Worm (Caenorhabditis elegans) whole organism, midembryonic: ENCODE measurements around the gene F08H9.2.

Source experiments
- T22C8.4 ChIP-seq: fragments of 200-800 bp; sonication (Bioruptor generic); IDR thresholded peaks from 2 replicates; pipeline ENCODE4 v1.3.6; 2022; ENCODE audit warnings: missing genetic modification characterization, missing compliant biosample characterization
- cog-1 ChIP-seq: sonication (generic microtip); optimal IDR thresholded peaks from 2 replicates; lab custom pipeline; 2016; ENCODE audit warnings: missing genetic modification characterization, missing compliant biosample characterization
- flt-1 ChIP-seq: fragments of 200-800 bp; sonication (Bioruptor generic); IDR thresholded peaks from 2 replicates; pipeline ENCODE4 v1.3.6; 2022; ENCODE audit warnings: missing genetic modification characterization, missing compliant biosample characterization
- klf-2 ChIP-seq: fragments of 200-800 bp; sonication (Bioruptor generic); conservative IDR thresholded peaks from 2 replicates; pipeline ENCODE4 v1.3.6; 2022; ENCODE audit warnings: missing genetic modification reagents, missing genetic modification characterization, missing compliant biosample characterization
- med-1 ChIP-seq: sonication (generic microtip); optimal IDR thresholded peaks from 2 replicates; lab custom pipeline; 2017; ENCODE audit warnings: missing genetic modification characterization, mild to moderate bottlenecking, missing compliant biosample characterization, antibody characterized with exemption, missing genetic modification reagents; ENCODE audit not compliant: insufficient read depth
- ref-1 ChIP-seq: fragments of 200-800 bp; sonication (Bioruptor generic); conservative IDR thresholded peaks from 2 replicates; pipeline ENCODE4 v1.3.6; 2022; ENCODE audit warnings: missing genetic modification reagents, missing genetic modification characterization, missing compliant biosample characterization
- tab-1 ChIP-seq: fragments of 200-800 bp; sonication (Bioruptor generic); IDR thresholded peaks from 2 replicates; pipeline ENCODE4 v1.3.6; 2022; ENCODE audit warnings: missing genetic modification characterization, missing compliant biosample characterization
- ztf-23 ChIP-seq: fragments of 200-800 bp; sonication (Bioruptor generic); IDR thresholded peaks from 2 replicates; pipeline ENCODE4 v1.3.6; 2022; ENCODE audit warnings: missing genetic modification reagents, missing genetic modification characterization, missing compliant biosample characterization
- ztf-29 ChIP-seq: fragments of 200-800 bp; sonication (Bioruptor generic); IDR thresholded peaks from 2 replicates; pipeline ENCODE4 v1.3.6; 2022; ENCODE audit warnings: missing genetic modification reagents, missing genetic modification characterization, missing compliant biosample characterization

Gene F08H9.2

DNA sequence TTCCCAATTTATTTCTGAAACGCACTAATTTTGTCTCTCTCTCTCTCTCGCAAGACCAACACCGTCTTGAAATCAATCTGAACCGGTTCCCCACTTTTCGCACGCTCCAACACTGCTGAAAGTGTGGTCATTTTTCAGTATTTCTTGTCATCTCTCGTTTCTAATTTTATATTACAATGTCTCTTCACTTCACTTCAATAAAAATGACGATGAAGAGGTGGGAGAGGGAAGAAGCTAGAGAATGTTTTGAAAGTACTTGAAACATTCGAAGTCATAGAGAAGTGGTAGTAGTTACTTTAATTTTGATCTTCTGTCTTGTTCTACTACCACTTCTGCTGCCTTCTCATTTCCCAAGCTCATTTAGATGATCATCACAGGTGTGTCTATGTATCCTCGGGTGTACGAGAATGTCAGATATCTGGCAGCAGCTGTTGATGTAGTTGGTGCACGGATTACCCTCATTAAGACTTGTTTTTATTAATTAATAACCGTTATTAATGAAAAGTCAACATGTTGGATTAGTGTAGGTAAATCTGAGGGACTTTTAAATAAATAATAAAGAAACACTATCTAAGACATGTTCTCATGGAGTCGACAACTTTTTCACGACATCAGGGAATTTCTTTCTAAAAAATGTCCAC lies 22.2 kb upstream of the F08H9.2 start:
- no peak for TF ChIP-seq ztf-23 (GFP tag; lab: Robert Waterston, UW)
- TF ChIP-seq med-1 (GFP tag; lab: Kevin White, UChicago) = no peak
- no peak for TF ChIP-seq tab-1 (GFP tag; lab: Robert Waterston, UW)
- TF ChIP-seq cog-1 (tag; lab: Kevin White, UChicago) = no peak
- no peak for TF ChIP-seq ref-1 (GFP tag; lab: Robert Waterston, UW)

ce11 chrV:14439236-14439635 lies 21.2 kb upstream of the F08H9.2 start:
- no peak for TF ChIP-seq cog-1 (tag; lab: Kevin White, UChicago)
- TF ChIP-seq ztf-23 (GFP tag; lab: Robert Waterston, UW) = no peak
- no peak for TF ChIP-seq T22C8.4 (GFP tag; lab: Robert Waterston, UW)
- no peak for TF ChIP-seq med-1 (GFP tag; lab: Kevin White, UChicago)
- TF ChIP-seq flt-1 (GFP tag; lab: Robert Waterston, UW) = no peak
- no peak for TF ChIP-seq ztf-29 (GFP tag; lab: Robert Waterston, UW)
- no peak for TF ChIP-seq klf-2 (GFP tag; lab: Robert Waterston, UW)
- TF ChIP-seq tab-1 (GFP tag; lab: Robert Waterston, UW) = no peak
- no peak for TF ChIP-seq ref-1 (GFP tag; lab: Robert Waterston, UW)

DNA sequence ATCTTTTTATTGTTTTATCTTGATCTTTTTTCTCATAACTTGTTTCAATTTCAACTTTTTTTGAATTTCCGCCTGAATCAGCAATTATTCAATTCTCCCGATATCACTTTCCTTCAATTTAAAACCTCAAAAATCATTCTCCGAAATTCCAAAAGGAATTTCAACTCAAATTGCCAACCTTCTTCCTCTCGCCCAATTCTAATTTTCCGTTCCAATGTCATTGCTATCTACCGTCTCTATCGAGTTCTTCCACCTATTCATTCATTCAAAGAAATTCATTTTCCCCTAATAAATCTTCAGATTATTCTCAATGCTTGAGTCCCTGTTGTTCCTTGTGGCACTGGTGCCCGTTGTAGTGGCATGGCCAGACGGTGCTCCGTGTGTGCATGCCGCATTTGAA lies 19.6 kb upstream of the F08H9.2 start, which contains the start of gene F23B12.4:
TSS of gene F23B12.4 (plus strand) at position 301 of the 400 bp plus-strand sequence.
- TF ChIP-seq med-1 (GFP tag; lab: Kevin White, UChicago) (no peak), klf-2 (GFP tag; lab: Robert Waterston, UW) (no peak), flt-1 (GFP tag; lab: Robert Waterston, UW) (no peak), ztf-23 (GFP tag; lab: Robert Waterston, UW) (no peak), T22C8.4 (GFP tag; lab: Robert Waterston, UW) (no peak)

DNA sequence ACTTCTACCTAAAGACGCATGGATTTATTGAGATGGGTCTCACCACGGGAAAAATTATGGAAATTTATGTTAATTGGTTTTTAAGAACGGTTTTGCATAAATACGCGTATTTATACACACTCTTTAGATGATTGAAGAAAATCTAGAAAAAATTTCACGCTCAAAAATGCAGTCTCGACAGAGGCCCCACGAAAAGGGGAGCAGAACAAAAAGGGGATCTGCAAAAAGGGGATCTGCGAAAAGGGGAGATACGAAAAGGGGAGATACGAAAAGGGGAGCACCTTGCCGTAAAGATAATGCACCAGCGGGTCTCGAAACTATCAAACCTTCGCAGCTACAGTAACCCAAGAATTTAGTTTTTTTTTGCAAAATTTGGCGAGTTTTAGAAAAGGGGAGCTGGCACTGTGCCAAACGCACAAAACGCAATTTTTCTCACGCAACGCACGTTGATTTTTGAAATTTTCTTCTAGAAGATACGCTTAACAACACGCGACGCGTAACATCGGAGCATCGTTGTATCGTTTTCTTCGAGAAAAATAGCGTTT lies 16.9 kb upstream of the F08H9.2 start:
- TF ChIP-seq ztf-23 (GFP tag; lab: Robert Waterston, UW) (peak; percentile 63), tab-1 (GFP tag; lab: Robert Waterston, UW) (0 out of 2 replicates have a peak, but pooled peaks have one; percentile 14)

DNA sequence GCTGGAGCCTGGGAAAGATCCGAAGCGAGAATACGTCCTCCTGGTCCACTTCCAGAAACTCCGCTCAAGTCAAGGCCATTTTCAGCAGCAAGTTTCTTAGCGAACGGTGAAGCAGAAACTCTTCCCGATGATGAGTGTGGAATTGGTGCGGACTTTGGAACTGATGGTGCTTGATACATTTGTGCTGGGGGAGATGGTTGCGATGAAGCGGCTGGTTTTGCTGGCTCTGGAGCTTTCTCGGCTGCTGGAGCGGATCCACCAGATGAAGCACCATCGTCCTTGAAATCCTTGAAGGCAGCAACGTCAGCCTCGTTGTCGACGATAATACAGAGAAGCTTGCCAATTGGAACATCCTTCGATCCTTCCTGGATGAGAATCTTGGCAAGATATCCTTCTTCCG lies 14.0 kb upstream of the F08H9.2 start:
- no peak for TF ChIP-seq tab-1 (GFP tag; lab: Robert Waterston, UW)
- TF ChIP-seq flt-1 (GFP tag; lab: Robert Waterston, UW) = no peak
- no peak for TF ChIP-seq T22C8.4 (GFP tag; lab: Robert Waterston, UW)
- no peak for TF ChIP-seq cog-1 (tag; lab: Kevin White, UChicago)
- no peak for TF ChIP-seq ref-1 (GFP tag; lab: Robert Waterston, UW)
- no peak for TF ChIP-seq ztf-23 (GFP tag; lab: Robert Waterston, UW)
- no peak for TF ChIP-seq klf-2 (GFP tag; lab: Robert Waterston, UW)
- TF ChIP-seq med-1 (GFP tag; lab: Kevin White, UChicago) = no peak
- no peak for TF ChIP-seq ztf-29 (GFP tag; lab: Robert Waterston, UW)

DNA sequence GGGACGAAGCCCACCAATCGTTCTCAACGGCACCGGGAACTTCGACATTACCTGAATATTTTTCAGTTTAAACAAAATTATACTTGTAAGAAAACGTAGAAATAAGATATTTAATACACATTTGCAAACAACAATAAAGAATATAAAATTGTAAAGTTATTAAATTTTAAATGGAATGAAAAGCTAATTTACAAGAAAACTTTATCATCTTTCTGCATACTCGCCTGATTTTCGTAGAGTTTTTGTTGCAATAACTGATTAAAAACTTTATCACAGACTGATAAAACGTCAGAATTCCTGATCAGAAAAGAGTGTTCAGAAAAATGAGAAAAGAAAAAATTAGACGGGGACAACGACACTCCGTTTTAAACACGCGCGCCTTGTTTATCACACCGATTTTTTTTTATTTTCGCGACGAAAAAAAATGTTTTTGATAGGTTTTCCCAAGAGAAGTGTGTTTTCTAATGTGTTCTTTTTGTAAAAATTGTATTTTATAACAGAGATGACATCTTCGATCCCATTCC lies 13.2 kb upstream of the F08H9.2 start, which contains the start of the genes dlat-1 and fntb-1:
TSS of gene dlat-1 (minus strand) at position 51 of the 524 bp plus-strand sequence.
TSS of gene fntb-1 (plus strand) at position 412 of the 524 bp plus-strand sequence.
- TF ChIP-seq ztf-29 (GFP tag; lab: Robert Waterston, UW) (no peak), tab-1 (GFP tag; lab: Robert Waterston, UW) (no peak), med-1 (GFP tag; lab: Kevin White, UChicago) (no peak), cog-1 (tag; lab: Kevin White, UChicago) (no peak), klf-2 (GFP tag; lab: Robert Waterston, UW) (no peak), ref-1 (GFP tag; lab: Robert Waterston, UW) (no peak), flt-1 (GFP tag; lab: Robert Waterston, UW) (no peak), ztf-23 (GFP tag; lab: Robert Waterston, UW) (no peak), T22C8.4 (GFP tag; lab: Robert Waterston, UW) (no peak)

DNA sequence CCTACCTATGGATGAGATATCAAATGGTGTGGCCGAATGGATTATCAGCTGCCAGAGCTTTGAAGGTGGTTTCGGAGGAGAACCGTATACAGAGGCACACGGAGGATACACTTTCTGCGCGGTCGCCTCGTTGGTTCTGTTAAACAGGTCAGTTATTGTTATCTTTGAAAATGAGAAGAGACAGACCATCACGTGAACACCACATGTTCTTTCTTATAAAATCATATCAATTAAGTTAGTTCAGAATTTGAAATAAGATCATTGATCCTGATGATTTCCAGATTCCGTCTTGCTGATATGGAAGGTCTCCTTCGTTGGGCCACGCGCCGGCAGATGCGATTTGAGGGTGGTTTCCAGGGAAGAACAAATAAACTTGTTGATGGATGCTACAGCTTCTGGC lies 11.8 kb upstream of the F08H9.2 start:
- TF ChIP-seq T22C8.4 (GFP tag; lab: Robert Waterston, UW) = no peak
- no peak for TF ChIP-seq ztf-29 (GFP tag; lab: Robert Waterston, UW)
- TF ChIP-seq ztf-23 (GFP tag; lab: Robert Waterston, UW) = no peak
- TF ChIP-seq tab-1 (GFP tag; lab: Robert Waterston, UW) = no peak
- no peak for TF ChIP-seq cog-1 (tag; lab: Kevin White, UChicago)
- no peak for TF ChIP-seq med-1 (GFP tag; lab: Kevin White, UChicago)
- no peak for TF ChIP-seq klf-2 (GFP tag; lab: Robert Waterston, UW)
- no peak for TF ChIP-seq flt-1 (GFP tag; lab: Robert Waterston, UW)
- TF ChIP-seq ref-1 (GFP tag; lab: Robert Waterston, UW) = no peak

DNA sequence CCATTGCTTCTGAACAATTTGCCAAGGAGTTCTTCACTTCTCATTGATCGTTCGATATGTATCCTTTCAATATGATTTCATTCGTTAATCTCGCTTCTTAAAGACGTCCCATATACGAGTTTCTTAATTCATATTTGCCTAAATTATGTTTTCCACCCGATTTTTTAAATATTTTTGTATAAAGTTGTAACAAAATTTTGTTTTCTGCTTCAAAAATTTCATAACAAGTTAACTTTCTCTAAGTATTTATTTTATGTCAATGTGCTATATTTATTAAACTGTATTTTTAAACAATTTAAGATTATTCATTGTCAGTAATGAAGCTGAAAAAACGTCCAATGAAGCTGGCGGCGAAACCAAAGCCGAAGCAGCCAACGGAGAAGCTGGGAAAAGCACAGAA lies 11.1 kb upstream of the F08H9.2 start, which contains the start of gene F23B12.7:
TSS of gene F23B12.7 (plus strand) at position 301 of the 400 bp plus-strand sequence.
- TF ChIP-seq T22C8.4 (GFP tag; lab: Robert Waterston, UW) (no peak), tab-1 (GFP tag; lab: Robert Waterston, UW) (no peak), ztf-23 (GFP tag; lab: Robert Waterston, UW) (no peak), klf-2 (GFP tag; lab: Robert Waterston, UW) (no peak), ztf-29 (GFP tag; lab: Robert Waterston, UW) (no peak), flt-1 (GFP tag; lab: Robert Waterston, UW) (no peak), cog-1 (tag; lab: Kevin White, UChicago) (no peak), ref-1 (GFP tag; lab: Robert Waterston, UW) (no peak), med-1 (GFP tag; lab: Kevin White, UChicago) (no peak)
